Worm (Caenorhabditis elegans) whole organism, late embryonic: ENCODE data around the gene F56B3.2.

Source experiments
- ama-1 ChIP-seq: fragments of 150-350 bp; optimal IDR thresholded peaks from 2 replicates; lab custom pipeline; 2014
- ceh-48 ChIP-seq: sonication (generic microtip); optimal IDR thresholded peaks from 2 replicates; lab custom pipeline; 2016; ENCODE audit warnings: missing genetic modification characterization, inconsistent platforms, missing compliant biosample characterization
- elt-2 ChIP-seq: sonication (generic microtip); optimal IDR thresholded peaks from 2 replicates; lab custom pipeline; 2016; ENCODE audit warnings: missing genetic modification reagents, missing genetic modification characterization, missing compliant biosample characterization
- ets-4 ChIP-seq: sonication (generic microtip); optimal IDR thresholded peaks from 2 replicates; lab custom pipeline; 2016; ENCODE audit warnings: missing genetic modification characterization, missing compliant biosample characterization
- hlh-8 ChIP-seq: sonication (generic microtip); optimal IDR thresholded peaks from 2 replicates; lab custom pipeline; 2016; ENCODE audit warnings: missing genotype, missing genetic modification characterization, missing compliant biosample characterization
- mec-3 ChIP-seq: sonication (generic microtip); optimal IDR thresholded peaks from 2 replicates; lab custom pipeline; 2016; ENCODE audit warnings: borderline replicate concordance, missing genetic modification characterization, missing compliant biosample characterization

ce11 chrIV:794275-794674 lies 25.9 kb upstream of the F56B3.2 start, which contains the start of gene F56B3.4:
- TF ChIP-seq hlh-8: no peak
- no peak for TF ChIP-seq elt-2 (tag; lab: Kevin White, UChicago)
- no peak for TF ChIP-seq ets-4 (tag; lab: Kevin White, UChicago)
- no peak for TF ChIP-seq ceh-48
- TF ChIP-seq mec-3 (tag; lab: Kevin White, UChicago): no peak
- TF ChIP-seq ama-1 (lab: Kevin White, UChicago): no peak
